Worm (Caenorhabditis elegans) whole organism, L4/young adult: ENCODE data around the gene srlf-11.

ENCODE experiments used
- W03F9.2 ChIP-seq: fragments of 150-350 bp; optimal IDR thresholded peaks from 2 replicates; lab custom pipeline; 2014; ENCODE audit warnings: missing biosample characterization, missing genetic modification characterization
- dao-5 ChIP-seq: sonication (generic microtip); optimal IDR thresholded peaks from 2 replicates; lab custom pipeline; 2016; ENCODE audit warnings: missing genotype, missing genetic modification characterization, moderate library complexity, missing compliant biosample characterization
- him-1 ChIP-seq: sonication (generic microtip); optimal IDR thresholded peaks from 2 replicates; lab custom pipeline; 2016; ENCODE audit warnings: missing genotype, missing genetic modification reagents, missing genetic modification characterization, missing compliant biosample characterization

srlf-11 gene

DNA sequence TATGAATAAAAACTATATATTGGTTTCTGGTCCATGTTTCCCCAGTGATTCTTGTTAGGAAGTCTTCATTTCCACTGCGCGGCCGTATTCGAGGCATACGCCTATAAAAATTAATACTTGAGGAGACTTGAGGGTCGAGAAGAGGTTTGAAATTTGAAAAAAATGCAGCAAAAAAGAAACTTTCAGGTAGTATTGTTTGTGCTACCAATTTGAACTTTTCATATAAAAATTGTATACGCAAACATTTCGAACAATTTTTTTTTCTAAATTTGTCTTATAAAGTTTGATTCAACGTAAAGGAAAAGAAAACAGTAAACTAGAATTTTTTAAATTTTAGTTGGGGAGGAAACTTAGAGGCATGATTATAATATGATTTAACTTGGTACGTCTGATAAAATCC lies 34.0 kb downstream of the srlf-11 start, which contains the start of gene T11G6.4:
Gene T11G6.4, minus strand, starts transcription at position 101 of the 400 bp plus-strand sequence.
- TF ChIP-seq W03F9.2 (tag; lab: Kevin White, UChicago) (no peak), dao-5 (tag; lab: Kevin White, UChicago) (no peak), him-1 (tag; lab: Kevin White, UChicago) (no peak)

DNA sequence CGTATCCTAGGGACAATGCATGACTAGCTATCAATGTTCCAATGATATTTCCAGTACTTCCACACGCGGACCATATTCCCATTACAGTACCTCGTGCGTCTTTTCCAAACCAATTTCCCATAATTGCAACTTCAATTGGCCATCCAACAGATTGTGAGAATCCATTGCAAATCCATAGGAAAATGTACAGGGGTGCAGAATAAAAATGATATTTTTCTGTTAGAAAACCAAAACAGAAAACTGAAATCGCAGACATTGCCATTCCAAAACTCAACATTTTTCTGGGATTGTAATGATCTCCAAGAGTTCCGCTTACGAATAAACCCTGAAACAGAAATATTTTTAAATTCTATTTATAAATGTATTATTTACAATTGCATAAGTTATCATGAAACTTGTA lies 34.7 kb downstream of the srlf-11 start:
- TF ChIP-seq W03F9.2 (tag; lab: Kevin White, UChicago) (no peak), dao-5 (tag; lab: Kevin White, UChicago) (no peak), him-1 (tag; lab: Kevin White, UChicago) (no peak)

DNA sequence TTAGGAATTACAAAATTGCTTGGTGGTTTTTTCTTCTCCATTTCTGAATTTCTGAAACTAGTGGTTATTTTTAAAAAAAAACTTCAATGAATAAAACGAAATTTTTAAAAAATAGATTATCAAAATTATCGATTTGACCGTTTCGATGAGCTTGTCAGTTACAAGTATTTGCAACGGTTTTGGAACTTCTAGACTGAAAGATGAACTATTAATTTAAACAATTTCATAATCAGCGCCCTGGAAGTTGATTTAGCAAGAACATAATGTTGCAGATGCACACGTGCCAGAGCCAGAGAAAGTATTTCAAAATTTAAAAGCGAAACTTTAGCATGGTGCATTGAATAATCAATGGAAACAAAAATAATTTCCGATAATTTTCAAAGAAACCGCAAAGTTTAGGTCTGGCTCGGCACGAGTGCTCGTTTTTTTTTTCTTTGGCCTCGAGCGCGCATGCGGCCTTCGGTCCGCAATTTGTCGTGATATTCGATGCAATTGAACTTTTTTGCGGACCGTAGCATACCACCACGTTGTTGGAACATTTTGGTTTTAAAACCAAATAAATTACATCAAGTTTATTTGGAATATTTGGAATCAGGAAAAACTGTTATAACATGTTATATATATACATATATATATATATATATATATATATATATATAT lies 43.0 kb downstream of the srlf-11 start, which contains the start of gene T11G6.5:
Gene T11G6.5, minus strand, starts transcription at position 51 of the 660 bp plus-strand sequence.
- TF ChIP-seq him-1 (tag; lab: Kevin White, UChicago) (no peak), dao-5 (tag; lab: Kevin White, UChicago) (no peak), W03F9.2 (tag; lab: Kevin White, UChicago) (no peak)

DNA sequence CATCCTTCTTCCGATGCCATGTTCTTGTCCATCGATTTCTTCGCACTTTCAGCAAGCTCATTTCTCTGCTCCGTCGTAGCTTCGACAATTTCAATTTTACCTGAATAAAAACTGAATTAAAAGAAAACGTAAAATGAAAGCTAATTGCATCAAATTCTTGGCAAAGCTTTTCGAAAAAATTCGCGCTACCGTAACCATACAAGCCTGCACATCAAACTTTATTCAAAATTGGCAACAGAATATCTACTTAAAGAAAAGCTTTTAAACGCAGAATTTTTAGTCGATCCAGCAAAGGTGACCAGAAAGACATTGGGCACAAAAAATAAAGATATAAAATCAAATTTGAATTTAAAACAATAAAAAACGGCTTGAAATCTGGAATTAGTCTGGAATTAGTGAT lies 43.6 kb downstream of the srlf-11 start:
- TF ChIP-seq him-1 (tag; lab: Kevin White, UChicago) (no peak), W03F9.2 (tag; lab: Kevin White, UChicago) (no peak), dao-5 (tag; lab: Kevin White, UChicago) (no peak)
